Fruit fly (Drosophila melanogaster) whole organism, pupa: ENCODE results near the gene Sgs5.

Experiments used
- CG12605 ChIP-seq: fragments of 200-800 bp; sonication (Bioruptor generic); IDR thresholded peaks from 2 replicates; pipeline ENCODE4 v1.3.6; 2022; ENCODE audit warnings: missing biosample characterization, missing genetic modification characterization
- CG13204 ChIP-seq: fragments of 200-800 bp; sonication (Bioruptor generic); optimal IDR thresholded peaks from 2 replicates; lab custom pipeline; 2018; ENCODE audit warnings: missing biosample characterization, mild to moderate bottlenecking, missing genetic modification characterization, moderate library complexity
- CG15710 ChIP-seq: fragments of 200-800 bp; sonication (Bioruptor generic); optimal IDR thresholded peaks from 2 replicates; lab custom pipeline; 2018; ENCODE audit warnings: missing biosample characterization, mild to moderate bottlenecking, missing genetic modification characterization, moderate library complexity
- CG32121 ChIP-seq: fragments of 200-800 bp; sonication (Bioruptor generic); IDR thresholded peaks from 2 replicates; pipeline ENCODE4 v1.3.6; 2022; ENCODE audit warnings: missing biosample characterization, missing genetic modification characterization
- CG34367 ChIP-seq: fragments of 200-800 bp; sonication (Bioruptor generic); optimal IDR thresholded peaks from 2 replicates; lab custom pipeline; 2018; ENCODE audit warnings: missing biosample characterization, mild to moderate bottlenecking, missing genetic modification characterization
- CG4496 ChIP-seq: fragments of 200-800 bp; sonication (Bioruptor generic); IDR thresholded peaks from 3 replicates; pipeline ENCODE4 v1.3.6; 2022; ENCODE audit warnings: missing biosample characterization, missing genetic modification characterization
- CG8301 ChIP-seq: fragments of 200-800 bp; sonication (Bioruptor generic); optimal IDR thresholded peaks from 2 replicates; lab custom pipeline; 2018; ENCODE audit warnings: missing biosample characterization, mild to moderate bottlenecking, missing genetic modification characterization
- CG9948 ChIP-seq: fragments of 200-800 bp; sonication (Bioruptor generic); optimal IDR thresholded peaks from 2 replicates; lab custom pipeline; 2018; ENCODE audit warnings: missing biosample characterization, mild to moderate bottlenecking, missing genetic modification characterization, moderate library complexity
- D1 ChIP-seq: fragments of 200-800 bp; sonication (Bioruptor generic); optimal IDR thresholded peaks from 2 replicates; lab custom pipeline; 2018; ENCODE audit warnings: missing biosample characterization, mild to moderate bottlenecking, missing genetic modification characterization, moderate library complexity
- EcR ChIP-seq: fragments of 200-800 bp; sonication (Bioruptor generic); optimal IDR thresholded peaks from 3 replicates; lab custom pipeline; 2019; ENCODE audit warnings: missing biosample characterization, missing genetic modification characterization, mild to moderate bottlenecking, moderate library complexity, missing genetic modification reagents
- Ets98B ChIP-seq: fragments of 200-800 bp; sonication (Bioruptor generic); IDR thresholded peaks from 2 replicates; pipeline ENCODE4 v1.3.6; 2022; ENCODE audit warnings: missing biosample characterization, missing genetic modification characterization
- Snoo ChIP-seq: fragments of 200-800 bp; sonication (Bioruptor generic); optimal IDR thresholded peaks from 3 replicates; lab custom pipeline; 2017; ENCODE audit warnings: missing biosample characterization, mild to moderate bottlenecking, missing genetic modification characterization, inconsistent platforms
- fd96Ca ChIP-seq: fragments of 200-800 bp; sonication (Bioruptor generic); IDR thresholded peaks from 3 replicates; pipeline ENCODE4 v1.3.6; 2022; ENCODE audit warnings: missing biosample characterization, missing genetic modification characterization
- rn ChIP-seq: fragments of 200-800 bp; sonication (Bioruptor generic); IDR thresholded peaks from 2 replicates; pipeline ENCODE4 v1.3.6; 2022; ENCODE audit warnings: missing biosample characterization, missing genetic modification characterization

DNA sequence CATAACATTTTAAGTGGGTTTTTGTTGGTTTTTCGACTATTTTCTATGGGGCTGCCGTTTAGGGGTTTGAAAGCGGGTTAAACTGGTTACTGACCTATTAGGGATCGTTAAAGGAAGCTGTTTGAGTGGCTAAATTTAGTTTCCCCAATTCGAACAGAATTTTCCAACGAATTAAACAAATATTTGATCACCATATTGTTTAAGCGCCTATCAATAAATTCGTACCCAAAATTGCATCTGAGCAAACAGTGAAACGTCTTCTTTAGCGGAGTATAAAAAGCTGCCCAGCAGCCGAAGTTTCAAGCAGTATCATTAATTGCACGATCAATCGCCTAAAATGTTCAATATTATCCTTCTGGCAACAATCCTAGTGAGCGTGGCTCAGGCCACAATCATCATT is 1.1 kb upstream of the Sgs5 start, which contains the start of gene Sgs5bis:
- TF ChIP-seq Snoo (tag; lab: Kevin White, UChicago) = no peak
- TF ChIP-seq D1 (tag; lab: Kevin White, UChicago) = no peak
- no peak for TF ChIP-seq CG8301 (tag; lab: Kevin White, UChicago)
- no peak for TF ChIP-seq EcR (GFP tag; lab: Kevin White, UChicago)
- no peak for TF ChIP-seq rn (GFP tag; lab: Robert Waterston, UW)
- no peak for TF ChIP-seq Ets98B
- no peak for TF ChIP-seq CG34367
- TF ChIP-seq CG9948 (tag; lab: Kevin White, UChicago) = no peak
- no peak for TF ChIP-seq CG15710
- TF ChIP-seq CG12605 (GFP tag; lab: Robert Waterston, UW) = no peak
- TF ChIP-seq CG32121 (GFP tag; lab: Robert Waterston, UW) = no peak
- no peak for TF ChIP-seq CG4496 (GFP tag; lab: Robert Waterston, UW)
- TF ChIP-seq fd96Ca = no peak
- TF ChIP-seq CG13204 (GFP tag; lab: Kevin White, UChicago) = no peak
